Fruit fly (Drosophila melanogaster): Measurements from ENCODE around the gene Cf2.
A peak's percentile ranks its signal among the peaks of the same experiment; 100 is the strongest.

Cf2 gene

DNA sequence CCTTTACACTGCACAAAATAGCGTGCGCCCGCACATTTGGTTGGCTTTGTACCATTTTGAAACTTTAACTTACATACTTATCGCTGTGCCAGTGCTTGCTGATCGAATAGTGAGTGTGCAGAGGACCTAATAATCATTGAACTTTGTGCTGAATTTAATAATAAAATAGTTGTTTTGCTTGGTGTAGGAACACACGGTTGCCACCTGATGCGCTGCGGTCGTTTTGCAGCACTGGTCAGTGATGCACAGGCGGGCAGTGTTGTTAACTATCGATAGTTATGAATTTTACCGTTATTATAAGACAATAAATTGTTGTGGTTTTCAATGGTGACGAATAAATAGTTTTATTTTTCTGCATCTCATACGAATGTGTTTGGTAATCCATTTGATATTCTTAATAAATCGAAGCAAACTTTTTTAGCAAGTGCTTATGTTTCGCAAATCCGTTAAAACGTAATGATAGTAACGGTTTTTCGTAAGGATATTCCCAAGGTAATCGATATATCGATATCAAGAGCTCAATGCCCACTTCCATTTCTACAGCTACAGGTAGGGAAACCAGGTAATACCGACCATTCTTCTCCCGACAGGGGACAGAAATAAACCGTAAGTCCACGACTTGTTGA, 45.0 kb downstream of the Cf2 start, which contains the start of the genes tank and CG12194 (continued):
- TF ChIP-seq Bgb (GFP tag; IDR thresholded peaks at IDR 0.05; ENCODE audit: partially characterized antibody), result peak; percentile 69
- TF ChIP-seq zfh1 (GFP tag; IDR thresholded peaks at IDR 0.05), result peak; percentile 100
- TF ChIP-seq lov (optimal IDR thresholded peaks at IDR 0.05), result no peak
- TF ChIP-seq lov (GFP tag; IDR thresholded peaks at IDR 0.05), result peak; percentile 99
- TF ChIP-seq Nf-YA (GFP tag; IDR thresholded peaks at IDR 0.05), result peak; percentile 99
- TF ChIP-seq CG12659 (GFP tag; optimal IDR thresholded peaks at IDR 0.05), result peak; percentile 99
- peak; percentile 97 for TF ChIP-seq CG31441 (GFP tag; IDR thresholded peaks at IDR 0.05)
- TF ChIP-seq CG8281 (tag; optimal IDR thresholded peaks at IDR 0.05), result peak; percentile 90
- TF ChIP-seq Scr (GFP tag; IDR thresholded peaks at IDR 0.05; ENCODE audit: partially characterized antibody), result peak; percentile 83
- TF ChIP-seq CG13624 (GFP tag; optimal IDR thresholded peaks at IDR 0.05), result peak; percentile 99
- peak; percentile 84 for TF ChIP-seq CG5180 (GFP tag; optimal IDR thresholded peaks at IDR 0.05)
- peak; percentile 95 for TF ChIP-seq CG15514 (GFP tag; optimal IDR thresholded peaks at IDR 0.05)
- peak; percentile 97 for TF ChIP-seq Lhr (GFP tag; optimal IDR thresholded peaks at IDR 0.05)
- TF ChIP-seq CG7357 (GFP tag; IDR thresholded peaks at IDR 0.05), result peak; percentile 96
- TF ChIP-seq CG11456 (GFP tag; IDR thresholded peaks at IDR 0.05), result peak; percentile 99
- TF ChIP-seq tgo (GFP tag; IDR thresholded peaks at IDR 0.05), result peak; percentile 99
- TF ChIP-seq CG14965 (GFP tag; optimal IDR thresholded peaks at IDR 0.05; ENCODE audit: borderline replicate concordance), result peak; percentile 92
- peak; percentile 68 for TF ChIP-seq CG30020 (tag; optimal IDR thresholded peaks at IDR 0.05)
- peak; percentile 99 for TF ChIP-seq NC2β (GFP tag; optimal IDR thresholded peaks at IDR 0.05)
- peak; percentile 99 for TF ChIP-seq CG9437 (GFP tag; optimal IDR thresholded peaks at IDR 0.05)
- peak; percentile 79 for TF ChIP-seq Nf-YC (tag; optimal IDR thresholded peaks at IDR 0.05)
- peak; percentile 100 for TF ChIP-seq Optix (GFP tag; IDR thresholded peaks at IDR 0.05)
- peak; percentile 99 for TF ChIP-seq CG1603 (tag; optimal IDR thresholded peaks at IDR 0.05)
- TF ChIP-seq CG6683 (GFP tag; optimal IDR thresholded peaks at IDR 0.05), result peak; percentile 94
- TF ChIP-seq Drgx (GFP tag; IDR thresholded peaks at IDR 0.05), result peak; percentile 100
- TF ChIP-seq CG10979 (tag; optimal IDR thresholded peaks at IDR 0.05), result peak; percentile 99
- peak; percentile 96 for TF ChIP-seq CG7271 (tag; optimal IDR thresholded peaks at IDR 0.05)
- peak in 1 of 2 experiments; percentile 96 for TF ChIP-seq Eip74EF (GFP tag; optimal IDR thresholded peaks at IDR 0.05)
- peak; percentile 98 for TF ChIP-seq Myb (GFP tag; optimal IDR thresholded peaks at IDR 0.05)
- TF ChIP-seq D19A (tag; optimal IDR thresholded peaks at IDR 0.05), result peak; percentile 95
- peak; percentile 82 for TF ChIP-seq CG33557 (GFP tag; optimal IDR thresholded peaks at IDR 0.05)
- peak; percentile 99 for TF ChIP-seq CG7786 (GFP tag; optimal IDR thresholded peaks at IDR 0.05)
- TF ChIP-seq Dp (GFP tag; optimal IDR thresholded peaks at IDR 0.05), result peak; percentile 42
- TF ChIP-seq CG15073 (GFP tag; optimal IDR thresholded peaks at IDR 0.05), result peak; percentile 90
- TF ChIP-seq mld (GFP tag; IDR thresholded peaks at IDR 0.05; ENCODE audit: partially characterized antibody), result 0 out of 3 replicates have a peak, but pooled peaks have one; percentile 38
- TF ChIP-seq Xrp1 (GFP tag; IDR thresholded peaks at IDR 0.05), result peak; percentile 100
- TF ChIP-seq Trl (optimal IDR thresholded peaks at IDR 0.05), result no peak
- TF ChIP-seq Trl (GFP tag; optimal IDR thresholded peaks at IDR 0.05), result peak; percentile 99
- TF ChIP-seq TFAM (GFP tag; optimal IDR thresholded peaks at IDR 0.05), result peak; percentile 94
- TF ChIP-seq Doc3 (GFP tag; IDR thresholded peaks at IDR 0.05; ENCODE audit: partially characterized antibody), result peak; percentile 82; the same call in 2 of the 3 replicates
- peak; percentile 96 for TF ChIP-seq run (tag; optimal IDR thresholded peaks at IDR 0.05)
- TF ChIP-seq Kr (GFP tag; optimal IDR thresholded peaks at IDR 0.05), result peak; percentile 37
- peak; percentile 99 for TF ChIP-seq Dad (GFP tag; optimal IDR thresholded peaks at IDR 0.05)
- peak; percentile 98 for TF ChIP-seq CG13123 (GFP tag; optimal IDR thresholded peaks at IDR 0.05)
- TF ChIP-seq CG8388 (GFP tag; optimal IDR thresholded peaks at IDR 0.05), result peak; percentile 98
- TF ChIP-seq CG1233 (GFP tag; optimal IDR thresholded peaks at IDR 0.05), result peak; percentile 99
- TF ChIP-seq Mrtf (GFP tag; IDR thresholded peaks at IDR 0.05), result peak; percentile 99
- peak; percentile 98 for TF ChIP-seq NC2α (GFP tag; optimal IDR thresholded peaks at IDR 0.05)
- peak; percentile 99 for TF ChIP-seq CG32532 (GFP tag; IDR thresholded peaks at IDR 0.05)
